Worm (Caenorhabditis elegans): ENCODE measurements around the gene unc-115.

ce11 chrX:10124338-10124737, 22.4 kb upstream of the unc-115 start:
- TF ChIP-seq athp-1 (tag; optimal IDR thresholded peaks at IDR 0.05) (peak; percentile 47), ekl-4 (GFP tag; IDR thresholded peaks at IDR 0.05) (no peak), nhr-80 (tag; optimal IDR thresholded peaks at IDR 0.05) (no peak), madf-3 (GFP tag; IDR thresholded peaks at IDR 0.05) (no peak), K12H6.12 (tag; optimal IDR thresholded peaks at IDR 0.05) (no peak), nfya-1 (tag; optimal IDR thresholded peaks at IDR 0.05; ENCODE audit: borderline replicate concordance, insufficient read depth) (no peak), ceh-91 (GFP tag; IDR thresholded peaks at IDR 0.05) (no peak), ZK185.1 (tag; optimal IDR thresholded peaks at IDR 0.05; ENCODE audit: poor library complexity, severe bottlenecking) (peak; percentile 41), dpl-1 (GFP tag; optimal IDR thresholded peaks at IDR 0.05) (no peak), unc-130 (GFP tag; optimal IDR thresholded peaks at IDR 0.05) (no peak), die-1 (tag; optimal IDR thresholded peaks at IDR 0.05) (peak; percentile 72)

All from whole organism, young adult.